Worm (Caenorhabditis elegans) whole organism, late embryonic: ENCODE data around the gene magi-1.
A peak's percentile ranks its signal among the peaks of the same experiment; 100 is the strongest.

Experiments
- C08G9.2 ChIP-seq: sonication (generic microtip); optimal IDR thresholded peaks from 2 replicates; lab custom pipeline; 2016; ENCODE audit warnings: mild to moderate bottlenecking, missing genetic modification characterization, moderate library complexity, missing compliant biosample characterization
- F13H6.1 ChIP-seq: sonication (generic microtip); optimal IDR thresholded peaks from 2 replicates; lab custom pipeline; 2016; ENCODE audit warnings: missing genetic modification characterization, missing compliant biosample characterization
- K02D7.2 ChIP-seq: sonication (generic microtip); optimal IDR thresholded peaks from 2 replicates; lab custom pipeline; 2017; ENCODE audit warnings: mild to moderate bottlenecking, missing genetic modification characterization, missing compliant biosample characterization
- K09A11.1 ChIP-seq: sonication (generic microtip); optimal IDR thresholded peaks from 2 replicates; lab custom pipeline; 2017; ENCODE audit warnings: antibody characterized with exemption, mild to moderate bottlenecking, missing genetic modification characterization, missing compliant biosample characterization; ENCODE audit not compliant: insufficient read depth
- Y22D7AL.16 ChIP-seq: sonication (generic microtip); optimal IDR thresholded peaks from 2 replicates; lab custom pipeline; 2016; ENCODE audit warnings: missing genetic modification characterization, missing compliant biosample characterization
- ahr-1 ChIP-seq: sonication (generic microtip); optimal IDR thresholded peaks from 2 replicates; lab custom pipeline; 2016; ENCODE audit warnings: missing genetic modification characterization, missing compliant biosample characterization
- ama-1 ChIP-seq: fragments of 150-350 bp; optimal IDR thresholded peaks from 2 replicates; lab custom pipeline; 2014
- ceh-14 ChIP-seq: sonication (generic microtip); optimal IDR thresholded peaks from 2 replicates; lab custom pipeline; 2016; ENCODE audit warnings: missing genotype, missing genetic modification characterization, missing compliant biosample characterization
- ceh-19 ChIP-seq: fragments of 200-800 bp; sonication (Bioruptor generic); optimal IDR thresholded peaks from 2 replicates; lab custom pipeline; 2018; ENCODE audit warnings: mild to moderate bottlenecking, missing genetic modification characterization, missing compliant biosample characterization
- ceh-2 ChIP-seq: sonication (generic microtip); optimal IDR thresholded peaks from 2 replicates; lab custom pipeline; 2016; ENCODE audit warnings: missing genotype, missing genetic modification characterization, missing compliant biosample characterization
- ceh-22 ChIP-seq: sonication (generic microtip); optimal IDR thresholded peaks from 2 replicates; lab custom pipeline; 2017; ENCODE audit warnings: missing biosample characterization, missing genetic modification characterization
- ceh-24 ChIP-seq: sonication (generic microtip); optimal IDR thresholded peaks from 2 replicates; lab custom pipeline; 2016; ENCODE audit warnings: mild to moderate bottlenecking, missing genetic modification characterization, missing compliant biosample characterization
- ceh-30 ChIP-seq: fragments of 150-350 bp; optimal IDR thresholded peaks from 2 replicates; lab custom pipeline; 2014; ENCODE audit warnings: missing biosample characterization, missing genetic modification characterization
- ceh-45 ChIP-seq: fragments of 200-800 bp; sonication (Bioruptor generic); IDR thresholded peaks from 2 replicates; pipeline ENCODE4 v1.3.6; 2022; ENCODE audit warnings: missing genetic modification reagents, missing genetic modification characterization, missing compliant biosample characterization
- ceh-6 ChIP-seq: fragments of 200-800 bp; sonication (Bioruptor generic); optimal IDR thresholded peaks from 2 replicates; lab custom pipeline; 2018; ENCODE audit warnings: mild to moderate bottlenecking, missing genetic modification characterization, missing compliant biosample characterization
- ceh-9 ChIP-seq: sonication (generic microtip); optimal IDR thresholded peaks from 2 replicates; lab custom pipeline; 2016; ENCODE audit warnings: mild to moderate bottlenecking, missing genetic modification characterization, inconsistent platforms, missing compliant biosample characterization
- che-1 ChIP-seq: sonication (generic microtip); optimal IDR thresholded peaks from 2 replicates; lab custom pipeline; 2016; ENCODE audit warnings: mild to moderate bottlenecking, missing genetic modification characterization, missing compliant biosample characterization
- elt-2 ChIP-seq: sonication (generic microtip); optimal IDR thresholded peaks from 2 replicates; lab custom pipeline; 2016; ENCODE audit warnings: missing genetic modification reagents, missing genetic modification characterization, missing compliant biosample characterization
- ets-4 ChIP-seq: sonication (generic microtip); optimal IDR thresholded peaks from 2 replicates; lab custom pipeline; 2016; ENCODE audit warnings: missing genetic modification characterization, missing compliant biosample characterization
- eyg-1 ChIP-seq: sonication (generic microtip); optimal IDR thresholded peaks from 2 replicates; lab custom pipeline; 2016; ENCODE audit warnings: missing genotype, missing genetic modification characterization, missing compliant biosample characterization
- fax-1 ChIP-seq: sonication (generic microtip); optimal IDR thresholded peaks from 2 replicates; lab custom pipeline; 2016; ENCODE audit warnings: missing genotype, missing genetic modification characterization, missing compliant biosample characterization
- fkh-10 ChIP-seq: fragments of 150-350 bp; optimal IDR thresholded peaks from 2 replicates; lab custom pipeline; 2014; ENCODE audit warnings: missing biosample characterization, missing genetic modification reagents, missing genetic modification characterization
- gmeb-2 ChIP-seq: sonication (generic microtip); optimal IDR thresholded peaks from 2 replicates; lab custom pipeline; 2016; ENCODE audit warnings: missing genetic modification characterization, inconsistent platforms, missing compliant biosample characterization
- hlh-13 ChIP-seq: fragments of 200-800 bp; sonication (Bioruptor generic); optimal IDR thresholded peaks from 2 replicates; lab custom pipeline; 2018; ENCODE audit warnings: mild to moderate bottlenecking, missing genetic modification characterization, missing compliant biosample characterization
- hlh-15 ChIP-seq: sonication (generic microtip); optimal IDR thresholded peaks from 2 replicates; lab custom pipeline; 2016; ENCODE audit warnings: missing genetic modification characterization, missing compliant biosample characterization
- hlh-30 ChIP-seq: sonication (generic microtip); optimal IDR thresholded peaks from 2 replicates; lab custom pipeline; 2017; ENCODE audit warnings: antibody characterized with exemption, missing genetic modification characterization, missing compliant biosample characterization; ENCODE audit not compliant: insufficient read depth
- hlh-6 ChIP-seq: sonication (generic microtip); optimal IDR thresholded peaks from 2 replicates; lab custom pipeline; 2016; ENCODE audit warnings: missing genotype, missing genetic modification characterization, missing compliant biosample characterization
- hlh-8 ChIP-seq: sonication (generic microtip); optimal IDR thresholded peaks from 2 replicates; lab custom pipeline; 2016; ENCODE audit warnings: missing genotype, missing genetic modification characterization, missing compliant biosample characterization
- lim-6 ChIP-seq: sonication (generic microtip); optimal IDR thresholded peaks from 2 replicates; lab custom pipeline; 2016; ENCODE audit warnings: missing genetic modification characterization, missing compliant biosample characterization
- lin-11 ChIP-seq: fragments of 200-800 bp; sonication (Bioruptor generic); optimal IDR thresholded peaks from 2 replicates; lab custom pipeline; 2018; ENCODE audit warnings: mild to moderate bottlenecking, missing genetic modification characterization, missing compliant biosample characterization
- madf-2 ChIP-seq: sonication (generic microtip); optimal IDR thresholded peaks from 2 replicates; lab custom pipeline; 2017; ENCODE audit warnings: missing genetic modification characterization, missing compliant biosample characterization
- mec-3 ChIP-seq: sonication (generic microtip); optimal IDR thresholded peaks from 2 replicates; lab custom pipeline; 2016; ENCODE audit warnings: borderline replicate concordance, missing genetic modification characterization, missing compliant biosample characterization
- nhr-11 ChIP-seq: fragments of 150-350 bp; optimal IDR thresholded peaks from 2 replicates; lab custom pipeline; 2014; ENCODE audit warnings: missing biosample characterization, missing genetic modification characterization
- npax-4 ChIP-seq: sonication (generic microtip); optimal IDR thresholded peaks from 2 replicates; lab custom pipeline; 2016; ENCODE audit warnings: missing genetic modification characterization, missing compliant biosample characterization
- odd-2 ChIP-seq: sonication (generic microtip); optimal IDR thresholded peaks from 2 replicates; lab custom pipeline; 2017; ENCODE audit warnings: antibody characterized with exemption, mild to moderate bottlenecking, missing genetic modification characterization, missing compliant biosample characterization
- pag-3 ChIP-seq: sonication (generic microtip); optimal IDR thresholded peaks from 2 replicates; lab custom pipeline; 2016; ENCODE audit warnings: missing compliant biosample characterization, missing genetic modification characterization, borderline replicate concordance
- pat-9 ChIP-seq: fragments of 200-800 bp; sonication (Bioruptor generic); optimal IDR thresholded peaks from 2 replicates; lab custom pipeline; 2018; ENCODE audit warnings: mild to moderate bottlenecking, missing genetic modification characterization, moderate library complexity, missing compliant biosample characterization
- pax-1 ChIP-seq: fragments of 150-350 bp; optimal IDR thresholded peaks from 2 replicates; lab custom pipeline; 2014; ENCODE audit warnings: missing biosample characterization, missing genetic modification characterization
- pha-2 ChIP-seq: sonication (generic microtip); optimal IDR thresholded peaks from 2 replicates; lab custom pipeline; 2017; ENCODE audit warnings: mild to moderate bottlenecking, missing genetic modification characterization, missing compliant biosample characterization
- pha-4 ChIP-seq: fragments of 150-350 bp; optimal IDR thresholded peaks from 2 replicates; lab custom pipeline; 2018; ENCODE audit warnings: missing biosample characterization, missing genetic modification reagents, missing genetic modification characterization
- pqm-1 ChIP-seq: sonication (generic microtip); optimal IDR thresholded peaks from 2 replicates; lab custom pipeline; 2016; ENCODE audit warnings: missing genetic modification characterization, missing compliant biosample characterization
- ref-2 ChIP-seq: sonication (generic microtip); optimal IDR thresholded peaks from 2 replicates; lab custom pipeline; 2016; ENCODE audit warnings: missing genetic modification characterization, missing compliant biosample characterization
- rnt-1 ChIP-seq: sonication (generic microtip); optimal IDR thresholded peaks from 2 replicates; lab custom pipeline; 2016; ENCODE audit warnings: missing genetic modification characterization, missing compliant biosample characterization
- sdc-2 ChIP-seq: sonication (generic microtip); optimal IDR thresholded peaks from 2 replicates; lab custom pipeline; 2016; ENCODE audit warnings: missing genotype, missing genetic modification characterization, missing compliant biosample characterization
- sox-2 ChIP-seq: fragments of 200-800 bp; sonication (Bioruptor generic); IDR thresholded peaks from 2 replicates; pipeline ENCODE4 v1.3.6; 2022; ENCODE audit warnings: missing genetic modification reagents, missing genetic modification characterization, missing compliant biosample characterization
- sox-4 ChIP-seq: sonication (generic microtip); optimal IDR thresholded peaks from 2 replicates; lab custom pipeline; 2017; ENCODE audit warnings: mild to moderate bottlenecking, missing genetic modification characterization, inconsistent platforms, missing compliant biosample characterization
- syd-9 ChIP-seq: sonication (generic microtip); optimal IDR thresholded peaks from 2 replicates; lab custom pipeline; 2016; ENCODE audit warnings: mild to moderate bottlenecking, missing genetic modification characterization, moderate library complexity, missing compliant biosample characterization
- tbx-2 ChIP-seq: sonication (generic microtip); optimal IDR thresholded peaks from 2 replicates; lab custom pipeline; 2016; ENCODE audit warnings: missing genetic modification characterization, missing compliant biosample characterization
- ttx-3 ChIP-seq: sonication (generic microtip); optimal IDR thresholded peaks from 2 replicates; lab custom pipeline; 2016; ENCODE audit warnings: missing genetic modification reagents, missing genetic modification characterization, missing compliant biosample characterization
- unc-3 ChIP-seq, 2 experiments: fragments of 200-800 bp in 1 of 2; sonication (Bioruptor generic) in 1 of 2; sonication (generic microtip) in 1 of 2; conservative IDR thresholded peaks in 1 of 2; optimal IDR thresholded peaks in 1 of 2; 2 replicates each; pipeline versions ENCODE4 v1.3.6 to Lab custom; 2016 to 2022; ENCODE audit warnings: missing compliant biosample characterization in 2 of 2, missing genetic modification characterization in 2 of 2, missing genetic modification reagents in 1 of 2
- unc-42 ChIP-seq: sonication (generic microtip); optimal IDR thresholded peaks from 2 replicates; lab custom pipeline; 2016; ENCODE audit warnings: missing genotype, missing genetic modification characterization, missing compliant biosample characterization
- unc-55 ChIP-seq: sonication (generic microtip); optimal IDR thresholded peaks from 2 replicates; lab custom pipeline; 2017; ENCODE audit warnings: missing biosample characterization, missing genetic modification reagents, missing genetic modification characterization
- unc-86 ChIP-seq: sonication (generic microtip); optimal IDR thresholded peaks from 2 replicates; lab custom pipeline; 2016; ENCODE audit warnings: missing genetic modification characterization, missing compliant biosample characterization

Gene magi-1

DNA sequence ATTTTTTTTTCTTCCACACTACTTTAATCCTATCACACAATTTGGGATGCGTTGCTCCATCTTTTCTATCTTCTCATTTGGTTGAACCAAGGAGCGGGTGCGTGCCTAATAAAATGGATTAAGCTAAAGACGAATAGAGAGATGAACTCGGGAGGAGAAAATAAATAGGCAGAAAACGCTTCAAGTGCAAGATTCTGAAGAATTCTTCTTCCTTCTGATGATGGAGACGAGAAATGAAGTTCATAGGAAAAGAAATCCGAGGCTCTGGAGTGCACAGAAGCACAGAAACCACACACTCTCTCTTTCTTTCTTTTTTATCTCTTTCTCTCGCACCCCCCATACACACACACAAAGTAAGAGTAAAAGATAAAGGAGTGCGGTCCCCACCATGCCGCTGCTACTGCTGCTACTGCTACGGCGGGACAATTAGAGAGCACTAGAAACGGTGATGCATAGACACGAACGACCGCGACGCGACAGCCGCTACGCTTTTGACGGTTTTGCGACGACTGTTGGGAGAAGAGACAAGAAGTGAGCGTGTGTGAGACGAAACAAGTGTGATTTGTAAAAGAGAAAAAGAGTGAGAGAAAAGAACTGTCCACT, 22.7 kb upstream of the magi-1 start (continued):
- TF ChIP-seq pax-1 (tag; lab: Kevin White, UChicago), result no peak
- TF ChIP-seq unc-42 (tag; lab: Kevin White, UChicago), result peak; percentile 98
- peak; percentile 6 for TF ChIP-seq ceh-14
- TF ChIP-seq eyg-1, result no peak
- no peak for TF ChIP-seq ahr-1
- TF ChIP-seq elt-2 (tag; lab: Kevin White, UChicago), result peak; percentile 91
- no peak for TF ChIP-seq fax-1 (tag; lab: Kevin White, UChicago)
- no peak for TF ChIP-seq lin-11
- TF ChIP-seq pqm-1 (tag; lab: Kevin White, UChicago), result peak; percentile 44
- TF ChIP-seq gmeb-2 (tag; lab: Kevin White, UChicago), result peak; percentile 15
- no peak for TF ChIP-seq ttx-3 (tag; lab: Kevin White, UChicago)
- TF ChIP-seq K02D7.2 (tag; lab: Kevin White, UChicago), result no peak
- peak; percentile 46 for TF ChIP-seq F13H6.1 (tag; lab: Kevin White, UChicago)
- no peak for TF ChIP-seq che-1 (tag; lab: Kevin White, UChicago)
- no peak for TF ChIP-seq ets-4 (tag; lab: Kevin White, UChicago)
- no peak for TF ChIP-seq ama-1 (lab: Kevin White, UChicago)
- peak; percentile 18 for TF ChIP-seq odd-2
- TF ChIP-seq syd-9, result peak; percentile 52
- peak; percentile 85 for TF ChIP-seq ref-2
- TF ChIP-seq lim-6 (tag; lab: Kevin White, UChicago), result no peak
- TF ChIP-seq sox-2, result peak; percentile 34; the same call in 1 of the 2 replicates
- no peak for TF ChIP-seq hlh-15 (tag; lab: Kevin White, UChicago)
- no peak for TF ChIP-seq hlh-13 (GFP tag; lab: Kevin White, UChicago)
- TF ChIP-seq C08G9.2, result no peak
- peak; percentile 62 for TF ChIP-seq unc-55 (GFP tag; lab: Kevin White, UChicago)
- TF ChIP-seq hlh-8 (tag; lab: Kevin White, UChicago), result no peak
- no peak for TF ChIP-seq ceh-30
- no peak for TF ChIP-seq ceh-45 (GFP tag; lab: Robert Waterston, UW)
- TF ChIP-seq pat-9 (tag; lab: Kevin White, UChicago), result no peak
- TF ChIP-seq fkh-10 (GFP tag; lab: Kevin White, UChicago), result no peak
- TF ChIP-seq hlh-30 (tag; lab: Kevin White, UChicago), result no peak
- TF ChIP-seq pha-2 (tag; lab: Kevin White, UChicago), result peak; percentile 45
- peak; percentile 73 for TF ChIP-seq ceh-19
- no peak for TF ChIP-seq ceh-24
- no peak for TF ChIP-seq ceh-9 (tag; lab: Kevin White, UChicago)
- no peak for TF ChIP-seq ceh-22 (tag; lab: Kevin White, UChicago)
- TF ChIP-seq unc-3 (GFP tag; conservative IDR thresholded peaks at IDR 0.05; lab: Robert Waterston, UW), result no peak
- no peak for TF ChIP-seq unc-3 (tag; optimal IDR thresholded peaks at IDR 0.05; lab: Kevin White, UChicago)
- TF ChIP-seq pha-4, result no peak
- no peak for TF ChIP-seq Y22D7AL.16 (tag; lab: Kevin White, UChicago)
- TF ChIP-seq K09A11.1, result no peak
- TF ChIP-seq hlh-6 (tag; lab: Kevin White, UChicago), result peak; percentile 24
- no peak for TF ChIP-seq pag-3
- no peak for TF ChIP-seq nhr-11 (tag; lab: Kevin White, UChicago)

DNA sequence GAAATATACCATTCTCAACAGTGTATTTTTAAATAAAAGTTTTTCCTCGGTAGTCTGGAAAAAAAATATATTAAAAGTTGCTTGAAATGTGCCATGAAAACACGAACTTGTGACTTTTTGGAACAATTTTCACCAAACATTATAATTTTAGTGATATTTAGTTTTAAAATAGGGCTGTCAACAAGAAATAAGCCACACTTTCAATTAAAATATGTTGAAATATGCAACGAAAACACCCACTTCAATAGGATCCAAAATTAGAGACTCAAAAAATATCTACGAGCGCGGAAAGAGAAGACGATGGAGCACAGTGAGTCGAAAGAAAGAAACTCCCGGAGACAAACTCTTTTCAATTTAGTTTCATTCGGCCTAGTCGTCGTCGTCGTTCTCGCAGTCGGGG, 21.3 kb upstream of the magi-1 start, which contains the start of gene ZK792.12:
Gene ZK792.12, plus strand, starts transcription at position 301 of the 400 bp plus-strand sequence.
- no peak for TF ChIP-seq rnt-1
- TF ChIP-seq mec-3 (tag; lab: Kevin White, UChicago), result no peak
- TF ChIP-seq unc-3 (GFP tag; conservative IDR thresholded peaks at IDR 0.05; lab: Robert Waterston, UW), result no peak
- no peak for TF ChIP-seq unc-3 (tag; optimal IDR thresholded peaks at IDR 0.05; lab: Kevin White, UChicago)
- TF ChIP-seq ceh-6 (GFP tag; lab: Kevin White, UChicago), result no peak
- no peak for TF ChIP-seq sdc-2 (tag; lab: Kevin White, UChicago)
- TF ChIP-seq unc-86 (tag; lab: Kevin White, UChicago), result no peak
- TF ChIP-seq ceh-2 (tag; lab: Kevin White, UChicago), result no peak
- TF ChIP-seq hlh-6 (tag; lab: Kevin White, UChicago), result no peak
- no peak for TF ChIP-seq hlh-13 (GFP tag; lab: Kevin White, UChicago)
- TF ChIP-seq npax-4 (tag; lab: Kevin White, UChicago), result no peak
- no peak for TF ChIP-seq gmeb-2 (tag; lab: Kevin White, UChicago)
- no peak for TF ChIP-seq F13H6.1 (tag; lab: Kevin White, UChicago)
- no peak for TF ChIP-seq K09A11.1
- no peak for TF ChIP-seq madf-2 (tag; lab: Kevin White, UChicago)
- no peak for TF ChIP-seq sox-4
- no peak for TF ChIP-seq fax-1 (tag; lab: Kevin White, UChicago)
- TF ChIP-seq lim-6 (tag; lab: Kevin White, UChicago), result no peak
- TF ChIP-seq ceh-24, result no peak
- TF ChIP-seq tbx-2 (tag; lab: Kevin White, UChicago), result no peak
